Worm (Caenorhabditis elegans) whole organism, L4 larva: ENCODE results near the gene F28H7.2.

Source experiments
- F26F4.8 ChIP-seq: fragments of 200-800 bp; sonication (Bioruptor generic); conservative IDR thresholded peaks from 2 replicates; pipeline ENCODE4 v1.3.6; 2022; ENCODE audit warnings: missing genetic modification characterization, missing compliant biosample characterization
- F44E2.7 ChIP-seq: fragments of 200-800 bp; sonication (Bioruptor generic); IDR thresholded peaks from 2 replicates; pipeline ENCODE4 v2.1.2; 2022; ENCODE audit warnings: missing genetic modification characterization, missing compliant biosample characterization
- T20F7.1 ChIP-seq: fragments of 200-800 bp; sonication (Bioruptor generic); optimal IDR thresholded peaks from 2 replicates; lab custom pipeline; 2018; ENCODE audit warnings: mild to moderate bottlenecking, missing genetic modification characterization, missing compliant biosample characterization
- Y48G9A.11 ChIP-seq: fragments of 200-800 bp; sonication (Bioruptor generic); IDR thresholded peaks from 2 replicates; pipeline ENCODE4 v1.3.6; 2022; ENCODE audit warnings: missing genetic modification reagents, missing genetic modification characterization, missing compliant biosample characterization
- Y5F2A.4 ChIP-seq: fragments of 200-800 bp; sonication (Bioruptor generic); optimal IDR thresholded peaks from 2 replicates; lab custom pipeline; 2018; ENCODE audit warnings: mild to moderate bottlenecking, missing genetic modification characterization, missing compliant biosample characterization
- ZK337.2 ChIP-seq: fragments of 200-800 bp; sonication (Bioruptor generic); IDR thresholded peaks from 2 replicates; pipeline ENCODE4 v1.3.6; 2022; ENCODE audit warnings: missing genetic modification reagents, missing genetic modification characterization, missing compliant biosample characterization
- ZK546.5 ChIP-seq, 2 experiments: sonication (generic microtip); optimal IDR thresholded peaks; 2 replicates each; lab custom pipeline; 2017; ENCODE audit warnings: missing biosample characterization in 2 of 2, missing genetic modification characterization in 2 of 2
- ama-1 ChIP-seq: fragments of 150-350 bp; optimal IDR thresholded peaks from 2 replicates; lab custom pipeline; 2014; ENCODE audit warnings: inconsistent platforms, mixed read lengths
- arid-1 ChIP-seq: fragments of 200-800 bp; sonication (Bioruptor generic); conservative IDR thresholded peaks from 2 replicates; pipeline ENCODE4 v1.3.6; 2022; ENCODE audit warnings: missing genetic modification reagents, missing genetic modification characterization, missing compliant biosample characterization
- ceh-28 ChIP-seq: fragments of 150-350 bp; optimal IDR thresholded peaks from 2 replicates; lab custom pipeline; 2014; ENCODE audit warnings: missing biosample characterization, missing genetic modification reagents, missing genetic modification characterization
- ceh-82 ChIP-seq: sonication (generic microtip); optimal IDR thresholded peaks from 2 replicates; lab custom pipeline; 2017; ENCODE audit warnings: missing biosample characterization, missing genetic modification characterization
- cey-2 ChIP-seq: sonication (generic microtip); optimal IDR thresholded peaks from 3 replicates; lab custom pipeline; 2017; ENCODE audit warnings: missing genetic modification characterization, mild to moderate bottlenecking, missing compliant biosample characterization, antibody characterized with exemption, borderline replicate concordance; ENCODE audit not compliant: insufficient read depth
- daf-19 ChIP-seq: fragments of 200-800 bp; sonication (Bioruptor generic); conservative IDR thresholded peaks from 2 replicates; pipeline ENCODE4 v1.3.6; 2022; ENCODE audit warnings: missing genetic modification characterization, missing compliant biosample characterization
- daf-8 ChIP-seq: fragments of 200-800 bp; sonication (Bioruptor generic); IDR thresholded peaks from 2 replicates; pipeline ENCODE4 v1.3.6; 2022; ENCODE audit warnings: missing genetic modification characterization, missing compliant biosample characterization
- dve-1 ChIP-seq: sonication (generic microtip); optimal IDR thresholded peaks from 2 replicates; lab custom pipeline; 2017; ENCODE audit warnings: antibody characterized with exemption, mild to moderate bottlenecking, missing genetic modification characterization, missing compliant biosample characterization; ENCODE audit not compliant: insufficient read depth
- egl-27 ChIP-seq: sonication (generic microtip); optimal IDR thresholded peaks from 3 replicates; lab custom pipeline; 2017; ENCODE audit warnings: missing biosample characterization, missing genetic modification reagents, missing genetic modification characterization
- egl-43 ChIP-seq: fragments of 200-800 bp; sonication (Bioruptor generic); IDR thresholded peaks from 2 replicates; pipeline ENCODE4 v1.3.6; 2022; ENCODE audit warnings: missing genetic modification reagents, missing genetic modification characterization, missing compliant biosample characterization
- fkh-10 ChIP-seq: fragments of 150-350 bp; optimal IDR thresholded peaks from 2 replicates; lab custom pipeline; 2014; ENCODE audit warnings: missing biosample characterization, missing genetic modification reagents, missing genetic modification characterization
- hlh-30 ChIP-seq: sonication (generic microtip); optimal IDR thresholded peaks from 2 replicates; lab custom pipeline; 2017; ENCODE audit warnings: antibody characterized with exemption, mild to moderate bottlenecking, missing genetic modification characterization, missing compliant biosample characterization; ENCODE audit not compliant: insufficient read depth
- jun-1 ChIP-seq: fragments of 150-350 bp; optimal IDR thresholded peaks from 2 replicates; lab custom pipeline; 2014; ENCODE audit warnings: missing biosample characterization, missing genetic modification reagents, missing genetic modification characterization
- lin-13 ChIP-seq: fragments of 150-350 bp; optimal IDR thresholded peaks from 2 replicates; lab custom pipeline; 2014; ENCODE audit warnings: missing biosample characterization, missing genetic modification reagents, missing genetic modification characterization
- lin-38 ChIP-seq: fragments of 200-800 bp; sonication (Bioruptor generic); IDR thresholded peaks from 2 replicates; pipeline ENCODE4 v1.3.6; 2022; ENCODE audit warnings: missing genetic modification reagents, missing genetic modification characterization, missing compliant biosample characterization
- lin-39 ChIP-seq: fragments of 150-350 bp; optimal IDR thresholded peaks from 2 replicates; lab custom pipeline; 2014; ENCODE audit warnings: missing biosample characterization, missing genetic modification reagents, missing genetic modification characterization
- lsy-2 ChIP-seq, 2 experiments: fragments of 150-350 bp in 1 of 2; sonication (generic microtip) in 1 of 2; optimal IDR thresholded peaks; 2 replicates each; lab custom pipeline; 2014 to 2017; ENCODE audit warnings: missing biosample characterization in 2 of 2, missing genetic modification characterization in 2 of 2
- madf-9 ChIP-seq: fragments of 200-800 bp; sonication (Bioruptor generic); conservative IDR thresholded peaks from 2 replicates; pipeline ENCODE4 v1.3.6; 2022; ENCODE audit warnings: missing genetic modification reagents, missing genetic modification characterization, missing compliant biosample characterization
- mep-1 ChIP-seq: fragments of 150-350 bp; sonication (generic microtip); optimal IDR thresholded peaks from 3 replicates; lab custom pipeline; 2014; ENCODE audit warnings: missing biosample characterization, missing genetic modification characterization
- mxl-2 ChIP-seq: fragments of 200-800 bp; sonication (Bioruptor generic); conservative IDR thresholded peaks from 2 replicates; pipeline ENCODE4 v1.3.6; 2022; ENCODE audit warnings: missing genetic modification reagents, missing genetic modification characterization, missing compliant biosample characterization
- nhr-10 ChIP-seq: fragments of 150-350 bp; optimal IDR thresholded peaks from 2 replicates; lab custom pipeline; 2014; ENCODE audit warnings: missing biosample characterization, missing genetic modification characterization
- nhr-11 ChIP-seq: fragments of 150-350 bp; optimal IDR thresholded peaks from 2 replicates; lab custom pipeline; 2014; ENCODE audit warnings: missing biosample characterization, missing genetic modification characterization
- nhr-237 ChIP-seq: sonication (generic microtip); optimal IDR thresholded peaks from 2 replicates; lab custom pipeline; 2017; ENCODE audit warnings: missing biosample characterization, missing genetic modification characterization
- nhr-28 ChIP-seq: fragments of 150-350 bp; optimal IDR thresholded peaks from 2 replicates; lab custom pipeline; 2014; ENCODE audit warnings: missing biosample characterization, missing genetic modification characterization
- nhr-41 ChIP-seq: fragments of 200-800 bp; sonication (Bioruptor generic); IDR thresholded peaks from 2 replicates; pipeline ENCODE4 v1.3.6; 2022; ENCODE audit warnings: missing genetic modification reagents, missing genetic modification characterization, missing compliant biosample characterization
- nhr-6 ChIP-seq: fragments of 150-350 bp; optimal IDR thresholded peaks from 2 replicates; lab custom pipeline; 2014; ENCODE audit warnings: missing biosample characterization, missing genetic modification characterization
- nhr-77 ChIP-seq: fragments of 150-350 bp; optimal IDR thresholded peaks from 2 replicates; lab custom pipeline; 2014; ENCODE audit warnings: missing biosample characterization, missing genetic modification characterization
- pha-4 ChIP-seq, 2 experiments: fragments of 150-350 bp in 1 of 2; fragments of 200-800 bp in 1 of 2; sonication (Bioruptor generic) in 1 of 2; IDR thresholded peaks in 1 of 2; optimal IDR thresholded peaks in 1 of 2; 2 replicates each; pipeline versions ENCODE4 v1.3.6 to Lab custom; 2014 to 2022; ENCODE audit warnings: missing genetic modification characterization in 2 of 2, missing genetic modification reagents in 2 of 2, missing biosample characterization in 1 of 2, missing compliant biosample characterization in 1 of 2
- saeg-2 ChIP-seq: fragments of 200-800 bp; sonication (Bioruptor generic); IDR thresholded peaks from 2 replicates; pipeline ENCODE4 v1.3.6; 2022; ENCODE audit warnings: missing genetic modification reagents, missing genetic modification characterization, missing compliant biosample characterization
- sdz-12 ChIP-seq: fragments of 200-800 bp; sonication (Bioruptor generic); optimal IDR thresholded peaks from 2 replicates; lab custom pipeline; 2018; ENCODE audit warnings: mild to moderate bottlenecking, missing genetic modification characterization, missing compliant biosample characterization
- set-16 ChIP-seq: fragments of 200-800 bp; sonication (Bioruptor generic); IDR thresholded peaks from 2 replicates; pipeline ENCODE4 v1.3.6; 2022; ENCODE audit warnings: missing genetic modification reagents, missing genetic modification characterization, missing compliant biosample characterization
- snpc-4 ChIP-seq: fragments of 150-350 bp; optimal IDR thresholded peaks from 2 replicates; lab custom pipeline; 2014; ENCODE audit warnings: missing biosample characterization, missing genetic modification characterization
- unc-130 ChIP-seq: sonication (generic microtip); optimal IDR thresholded peaks from 2 replicates; lab custom pipeline; 2016; ENCODE audit warnings: missing genetic modification reagents, missing genetic modification characterization, missing compliant biosample characterization
- unc-39 ChIP-seq: sonication (generic microtip); optimal IDR thresholded peaks from 2 replicates; lab custom pipeline; 2017; ENCODE audit warnings: missing biosample characterization, missing genetic modification characterization
- vab-7 ChIP-seq: fragments of 200-800 bp; sonication (Bioruptor generic); IDR thresholded peaks from 2 replicates; pipeline ENCODE4 v1.3.6; 2022; ENCODE audit warnings: missing genetic modification reagents, missing genetic modification characterization, missing compliant biosample characterization
- zag-1 ChIP-seq: fragments of 150-350 bp; optimal IDR thresholded peaks from 2 replicates; lab custom pipeline; 2014; ENCODE audit warnings: missing biosample characterization, missing genetic modification characterization
- zfp-2 ChIP-seq: sonication (generic microtip); optimal IDR thresholded peaks from 2 replicates; lab custom pipeline; 2016; ENCODE audit warnings: mild to moderate bottlenecking, missing genetic modification characterization, missing compliant biosample characterization
- ztf-7 ChIP-seq: fragments of 150-350 bp; optimal IDR thresholded peaks from 2 replicates; lab custom pipeline; 2014; ENCODE audit warnings: missing biosample characterization, missing genetic modification characterization

F28H7.2 gene

DNA sequence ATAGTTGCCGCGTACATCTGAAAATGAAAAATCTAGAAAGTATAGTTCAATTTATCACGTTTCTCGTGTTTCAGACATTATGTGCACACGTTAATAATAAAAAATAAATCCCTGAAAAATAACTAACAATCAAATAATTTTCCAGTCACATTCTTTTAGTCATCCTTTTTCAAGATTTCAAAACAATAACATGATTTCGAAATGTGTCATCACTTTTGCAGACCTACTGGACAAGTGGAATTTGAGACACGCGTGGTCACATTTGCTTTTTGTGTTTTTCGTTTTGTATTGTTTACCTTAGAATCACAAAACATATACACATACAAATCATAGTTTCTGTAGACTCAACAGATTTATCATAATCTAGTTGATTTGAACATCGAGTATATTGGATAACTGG is 38.3 kb upstream of the F28H7.2 start:
- TF ChIP-seq ceh-82 (tag; lab: Kevin White, UChicago) (no peak), hlh-30 (tag; lab: Kevin White, UChicago) (peak; percentile 22)

DNA sequence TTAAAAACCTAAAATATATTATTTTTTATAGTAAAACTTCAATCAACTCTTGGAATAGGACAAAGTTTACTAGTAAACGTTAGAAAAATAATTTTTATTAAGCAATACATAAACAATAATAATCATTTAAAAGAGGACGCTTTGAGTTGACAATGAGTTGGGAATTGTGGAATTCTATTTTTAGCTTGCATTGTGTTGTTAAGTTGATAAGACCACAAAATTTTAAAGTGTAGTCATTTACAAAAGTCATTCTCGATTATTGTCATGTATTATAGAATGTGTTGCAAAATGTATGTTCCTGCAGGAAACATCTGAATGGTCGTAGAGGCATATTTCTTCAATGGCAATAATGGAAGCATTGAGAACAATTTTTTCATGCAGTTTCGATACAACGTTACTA is 36.7 kb upstream of the F28H7.2 start:
- TF ChIP-seq nhr-28 (tag; lab: Kevin White, UChicago) (peak; percentile 72), dve-1 (tag; lab: Kevin White, UChicago) (peak; percentile 50), nhr-10 (tag; lab: Kevin White, UChicago) (no peak), lsy-2 (tag; optimal IDR thresholded peaks at IDR 0.05; lab: Kevin White, UChicago) (no peak), nhr-77 (no peak)

DNA sequence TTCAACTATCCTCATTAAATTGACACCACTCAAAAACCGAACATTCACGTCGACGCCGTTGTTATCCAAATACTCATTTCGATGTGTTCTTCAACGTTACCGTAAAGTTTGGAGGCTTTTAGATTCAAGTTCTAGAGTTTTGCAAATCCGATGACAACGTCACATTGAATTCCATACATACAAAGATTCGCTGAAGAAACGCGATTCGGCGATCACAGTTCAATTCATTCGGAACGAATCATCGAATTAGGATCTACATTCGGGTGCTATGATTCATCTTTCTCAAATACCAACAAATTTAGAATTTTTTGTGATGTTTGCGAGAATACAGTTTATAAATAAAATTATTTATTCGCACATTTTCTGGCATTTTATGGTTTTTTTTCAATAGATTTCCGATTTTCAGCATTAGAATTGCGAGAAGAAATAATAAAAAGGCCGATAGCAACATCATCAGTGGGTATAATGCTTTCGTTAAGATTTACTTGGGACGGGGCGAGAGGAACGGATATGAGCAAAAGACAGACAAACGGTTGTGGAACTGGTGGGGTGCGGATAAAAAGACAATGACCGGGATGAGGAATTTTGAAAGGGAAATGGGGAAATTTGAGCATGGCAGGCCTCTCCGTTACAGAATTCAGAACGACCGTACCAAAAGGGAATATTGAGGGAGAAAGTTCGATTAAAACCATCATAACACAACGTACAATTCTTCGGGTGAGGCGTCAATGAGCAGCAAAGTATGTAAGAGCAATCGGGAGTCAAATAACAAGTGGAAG is 35.7 kb upstream of the F28H7.2 start:
- TF ChIP-seq nhr-41 (GFP tag; lab: Robert Waterston, UW) (no peak), sdz-12 (GFP tag; lab: Kevin White, UChicago) (peak; percentile 4), vab-7 (0 out of 2 replicates have a peak, but pooled peaks have one; percentile 35), egl-43 (0 out of 2 replicates have a peak, but pooled peaks have one; percentile 21), ztf-7 (tag; lab: Kevin White, UChicago) (no peak), lin-38 (GFP tag; lab: Robert Waterston, UW) (no peak), ama-1 (peak; percentile 33), zag-1 (tag; lab: Kevin White, UChicago) (peak; percentile 36), pha-4 (GFP tag; IDR thresholded peaks at IDR 0.05; lab: Robert Waterston, UW) (no peak; the same call in 1 of the 2 replicates), pha-4 (tag; optimal IDR thresholded peaks at IDR 0.05; lab: Kevin White, UChicago) (no peak), ceh-82 (tag; lab: Kevin White, UChicago) (no peak), arid-1 (GFP tag; lab: Robert Waterston, UW) (0 out of 2 replicates have a peak, but pooled peaks have one; percentile 54), snpc-4 (tag; lab: Kevin White, UChicago) (no peak), hlh-30 (tag; lab: Kevin White, UChicago) (no peak), jun-1 (tag; lab: Kevin White, UChicago) (no peak), ZK546.5 (tag; optimal IDR thresholded peaks at IDR 0.05; lab: Kevin White, UChicago) (no peak), cey-2 (tag; lab: Kevin White, UChicago) (no peak), T20F7.1 (no peak), unc-39 (no peak), Y48G9A.11 (GFP tag; lab: Robert Waterston, UW) (peak; percentile 26; the same call in 1 of the 2 replicates), zfp-2 (tag; lab: Kevin White, UChicago) (no peak), nhr-28 (tag; lab: Kevin White, UChicago) (no peak), daf-19 (GFP tag; lab: Robert Waterston, UW) (no peak), nhr-11 (tag; lab: Kevin White, UChicago) (no peak), mxl-2 (GFP tag; lab: Robert Waterston, UW) (no peak), ceh-28 (no peak), lin-39 (tag; lab: Kevin White, UChicago) (no peak), mep-1 (tag; lab: Kevin White, UChicago) (peak; percentile 47), nhr-237 (no peak), madf-9 (no peak), unc-130 (GFP tag; lab: Kevin White, UChicago) (no peak), F44E2.7 (GFP tag; lab: Robert Waterston, UW) (no peak), F26F4.8 (no peak), ZK337.2 (GFP tag; lab: Robert Waterston, UW) (no peak), saeg-2 (GFP tag; lab: Robert Waterston, UW) (peak; percentile 46; the same call in 1 of the 2 replicates), fkh-10 (GFP tag; lab: Kevin White, UChicago) (no peak), Y5F2A.4 (GFP tag; lab: Kevin White, UChicago) (peak; percentile 31), set-16 (GFP tag; lab: Robert Waterston, UW) (no peak), daf-8 (GFP tag; lab: Robert Waterston, UW) (no peak), egl-27 (tag; lab: Kevin White, UChicago) (no peak), lin-13 (GFP tag; lab: Kevin White, UChicago) (no peak), nhr-6 (tag; lab: Kevin White, UChicago) (no peak), lsy-2 (tag; optimal IDR thresholded peaks at IDR 0.05; lab: Kevin White, UChicago) (no peak)
